Worm (Caenorhabditis elegans) whole organism, midembryonic: ENCODE data around the gene col-85.

Experiments
- T22C8.4 ChIP-seq: fragments of 200-800 bp; sonication (Bioruptor generic); IDR thresholded peaks from 2 replicates; pipeline ENCODE4 v1.3.6; 2022; ENCODE audit warnings: missing genetic modification characterization, missing compliant biosample characterization
- cog-1 ChIP-seq: sonication (generic microtip); optimal IDR thresholded peaks from 2 replicates; lab custom pipeline; 2016; ENCODE audit warnings: missing genetic modification characterization, missing compliant biosample characterization
- flt-1 ChIP-seq: fragments of 200-800 bp; sonication (Bioruptor generic); IDR thresholded peaks from 2 replicates; pipeline ENCODE4 v1.3.6; 2022; ENCODE audit warnings: missing genetic modification characterization, missing compliant biosample characterization
- klf-2 ChIP-seq: fragments of 200-800 bp; sonication (Bioruptor generic); conservative IDR thresholded peaks from 2 replicates; pipeline ENCODE4 v1.3.6; 2022; ENCODE audit warnings: missing genetic modification reagents, missing genetic modification characterization, missing compliant biosample characterization
- ztf-23 ChIP-seq: fragments of 200-800 bp; sonication (Bioruptor generic); IDR thresholded peaks from 2 replicates; pipeline ENCODE4 v1.3.6; 2022; ENCODE audit warnings: missing genetic modification reagents, missing genetic modification characterization, missing compliant biosample characterization

- no peak for TF ChIP-seq cog-1
- TF ChIP-seq T22C8.4 (GFP tag; lab: Robert Waterston, UW), result no peak
- no peak for TF ChIP-seq klf-2 (GFP tag; lab: Robert Waterston, UW)
- no peak for TF ChIP-seq flt-1 (GFP tag; lab: Robert Waterston, UW)
- TF ChIP-seq ztf-23 (GFP tag; lab: Robert Waterston, UW), result no peak
These were observed 12.1 kb upstream of the col-85 start, which contains the start of gene srh-68 for ce11 chrII:12507038-12507437.
